Fruit fly (Drosophila melanogaster) ovary, adult (tissue): ENCODE results near the gene CG10512.
A peak's percentile ranks its signal among the peaks of the same experiment; 100 is the strongest.

Experiments
- CG17801 ChIP-seq: fragments of 200-800 bp; optimal IDR thresholded peaks from 2 replicates; lab custom pipeline; 2019; ENCODE audit warnings: missing biosample characterization, mild to moderate bottlenecking, missing genetic modification characterization, moderate library complexity; ENCODE audit not compliant: partially characterized antibody

The CG10512 gene

dm6 chr3L:21202777-21203282, at the start of gene CG10512, which contains the start of the genes Targ1 and Targ2:
Gene CG10512 (plus strand): TSS chr3L:21202920.
Gene Targ1 (minus strand): TSS chr3L:21202882.
Gene Targ2 (minus strand): TSS chr3L:21203232.
- peak; percentile 75 for TF ChIP-seq CG17801 (GFP tag; lab: Kevin White, UChicago)

DNA sequence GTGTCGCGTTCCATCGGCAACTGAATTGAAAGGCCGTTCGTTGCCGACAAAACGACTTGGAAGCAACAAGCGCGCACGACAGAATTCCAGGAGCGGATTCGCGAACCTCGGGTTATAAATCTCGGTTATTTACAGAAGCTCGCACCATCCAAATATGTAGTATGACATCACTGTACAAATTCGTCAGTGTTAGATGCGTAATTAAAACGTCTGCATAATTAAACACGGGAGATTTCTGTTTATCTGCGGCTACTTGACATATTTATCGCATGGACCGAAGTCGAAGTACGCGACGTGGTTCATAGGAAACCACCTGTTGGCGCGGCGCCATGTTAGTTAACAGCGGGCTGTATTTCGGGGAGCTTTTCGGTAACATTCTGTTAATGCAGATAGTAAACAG, 30.8 kb upstream of the CG10512 start, which contains the start of gene Ac78C:
Ac78C (minus strand) TSS at position 26 of the 400 bp plus-strand sequence.
- peak; percentile 90 for TF ChIP-seq CG17801 (GFP tag; lab: Kevin White, UChicago)

DNA sequence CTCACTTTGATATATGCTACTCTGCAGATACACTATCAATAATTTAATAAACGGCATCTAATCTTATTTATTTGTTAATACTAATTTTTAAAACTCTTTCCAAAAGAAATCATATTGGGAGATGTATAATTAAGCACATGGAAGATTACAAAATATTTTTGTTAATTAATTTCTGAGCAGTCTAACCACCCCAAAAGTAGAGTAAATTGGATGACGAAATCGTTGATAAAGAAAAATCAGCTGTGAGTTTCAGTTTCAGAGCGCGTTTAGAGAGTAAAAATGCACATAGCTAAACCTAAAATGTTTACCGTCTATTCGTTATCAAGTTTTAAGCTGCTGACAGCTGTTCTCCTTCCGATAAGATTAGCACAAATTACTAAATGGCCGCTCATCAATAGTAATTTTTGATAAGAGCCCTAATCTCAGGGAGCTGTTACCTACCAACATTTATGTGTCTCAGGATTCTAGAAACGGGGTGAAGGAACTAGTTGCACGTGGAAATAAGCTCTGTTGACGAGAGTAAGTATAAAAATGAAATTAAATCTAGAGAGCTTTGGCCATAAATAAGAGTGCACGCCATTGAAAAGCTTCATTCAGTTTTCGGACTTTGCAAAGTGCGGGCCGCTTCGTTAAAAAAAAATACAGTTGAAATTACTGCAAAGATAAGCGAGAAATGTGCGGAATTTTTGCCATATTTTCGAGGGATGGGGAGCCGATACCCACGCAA, 30.0 kb upstream of the CG10512 start, which contains the start of the genes chb and AsnS:
chb (plus strand) TSS at position 327 of the 727 bp plus-strand sequence.
AsnS (plus strand) TSS at position 592 of the 727 bp plus-strand sequence.
- TF ChIP-seq CG17801 (GFP tag; lab: Kevin White, UChicago): peak; percentile 93

dm6 chr3L:21174962-21175361, 27.8 kb upstream of the CG10512 start:
- no peak for TF ChIP-seq CG17801 (GFP tag; lab: Kevin White, UChicago)

dm6 chr3L:21175531-21176271, 27.0 kb upstream of the CG10512 start:
- no peak for TF ChIP-seq CG17801 (GFP tag; lab: Kevin White, UChicago)

- TF ChIP-seq CG17801 (GFP tag; lab: Kevin White, UChicago): no peak
These were observed 26.3 kb upstream of the CG10512 start for dm6 chr3L:21176276-21176934.

dm6 chr3L:21176935-21177581, 25.7 kb upstream of the CG10512 start:
- TF ChIP-seq CG17801 (GFP tag; lab: Kevin White, UChicago): no peak

dm6 chr3L:21185622-21186021, 17.1 kb upstream of the CG10512 start:
- no peak for TF ChIP-seq CG17801 (GFP tag; lab: Kevin White, UChicago)

dm6 chr3L:21186487-21186886, 16.2 kb upstream of the CG10512 start:
- TF ChIP-seq CG17801 (GFP tag; lab: Kevin White, UChicago): no peak

dm6 chr3L:21192024-21192423, 10.7 kb upstream of the CG10512 start:
- no peak for TF ChIP-seq CG17801 (GFP tag; lab: Kevin White, UChicago)

DNA sequence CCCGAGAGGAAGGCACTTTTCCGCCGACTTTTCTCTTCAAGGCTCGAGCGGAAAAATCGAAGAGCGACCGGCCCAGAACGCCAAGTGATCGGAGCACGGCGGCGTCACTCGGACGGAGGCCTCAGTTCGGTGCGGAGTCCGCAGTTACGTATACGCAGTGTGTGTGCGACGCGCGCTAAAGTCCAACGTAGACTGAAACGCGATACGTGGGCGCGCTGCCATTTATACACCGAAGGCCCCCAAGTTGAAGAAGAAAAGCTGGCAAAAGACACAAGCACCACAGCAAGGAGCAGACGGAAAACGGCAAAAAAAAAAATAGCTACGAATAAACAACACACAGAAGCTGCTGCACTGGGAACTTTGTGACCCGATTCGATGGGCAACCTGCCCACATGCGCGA, 9.6 kb upstream of the CG10512 start, which contains the start of gene CG42337:
CG42337 (minus strand) TSS at position 194 of the 400 bp plus-strand sequence.
- TF ChIP-seq CG17801 (GFP tag; lab: Kevin White, UChicago): no peak

dm6 chr3L:21194392-21194925, 8.3 kb upstream of the CG10512 start:
- no peak for TF ChIP-seq CG17801 (GFP tag; lab: Kevin White, UChicago)

DNA sequence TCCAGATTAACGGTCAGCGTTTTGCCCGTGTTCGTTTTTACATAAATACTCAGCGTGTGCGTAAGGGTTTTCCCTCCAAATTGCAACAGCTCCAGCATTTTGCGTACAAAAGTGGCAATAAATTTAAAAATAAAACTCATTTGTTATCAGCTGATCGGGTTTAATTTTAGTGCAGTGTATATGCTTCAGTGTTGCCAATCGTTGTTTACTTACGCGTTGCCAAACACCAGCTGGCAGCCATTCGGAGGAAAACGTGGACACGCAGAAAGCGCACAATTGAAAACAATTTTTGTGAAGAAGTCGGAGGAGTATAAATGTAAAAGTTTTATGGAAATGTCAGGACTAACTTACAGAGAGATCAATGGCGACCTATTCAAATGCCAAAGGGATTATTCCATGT, 6.2 kb upstream of the CG10512 start, which contains the start of the genes Targ3 and park:
Targ3 (plus strand) TSS at position 269 of the 400 bp plus-strand sequence.
park (minus strand) TSS at position 291 of the 400 bp plus-strand sequence.
- TF ChIP-seq CG17801 (GFP tag; lab: Kevin White, UChicago): peak; percentile 16

dm6 chr3L:21200587-21200986, 2.1 kb upstream of the CG10512 start:
- TF ChIP-seq CG17801 (GFP tag; lab: Kevin White, UChicago): peak; percentile 29
